Fruit fly (Drosophila melanogaster): ENCODE measurements around the gene twit.

twit gene

DNA sequence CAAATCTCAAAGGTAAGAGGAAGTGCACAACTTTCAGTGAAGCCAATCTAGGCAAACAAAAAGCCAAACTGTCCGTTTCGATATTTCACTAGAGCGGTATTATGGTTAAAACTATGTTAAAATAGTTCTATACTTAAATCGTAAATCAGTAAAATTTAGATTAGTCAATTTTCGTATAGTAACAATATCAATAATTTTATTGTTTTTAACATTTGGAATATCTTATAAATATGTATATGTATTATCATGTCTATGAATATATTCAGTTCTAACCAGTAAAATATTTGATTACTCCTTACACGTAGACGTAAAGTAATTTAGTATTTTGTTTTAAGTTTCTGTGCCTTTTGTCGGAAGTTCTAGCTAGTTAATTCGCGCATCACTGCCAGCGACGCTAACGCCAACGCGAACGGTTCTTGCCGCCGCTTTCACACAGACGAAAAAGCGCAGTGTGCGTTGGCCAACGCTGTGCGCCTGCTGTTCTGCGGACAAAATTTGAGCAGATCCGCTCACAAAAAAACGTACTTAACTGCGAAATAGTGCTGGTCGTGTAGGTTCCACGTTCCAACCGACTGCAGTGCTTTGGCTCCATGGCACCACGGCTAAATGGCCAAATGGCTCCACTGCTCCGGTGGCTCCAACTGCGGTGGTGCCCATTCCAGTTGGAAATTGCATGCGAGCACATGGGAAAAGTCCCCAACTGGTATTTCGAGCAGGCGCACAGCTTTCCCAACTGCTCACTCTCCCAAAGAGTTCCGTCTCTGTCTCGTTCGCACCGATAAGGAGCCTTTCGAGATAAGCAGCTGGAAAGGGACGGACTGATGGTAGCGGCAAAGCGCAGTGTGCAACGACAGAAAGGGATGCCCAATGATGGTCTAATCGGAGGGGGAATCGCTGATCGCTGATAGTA is 28.9 kb upstream of the twit start (continued):
- TF ChIP-seq CG4328 (GFP tag; optimal IDR thresholded peaks at IDR 0.05) (peak; percentile 11), CG10267 (tag; optimal IDR thresholded peaks at IDR 0.05) (peak; percentile 4), z (GFP tag; IDR thresholded peaks at IDR 0.05) (peak; percentile 63; the same call in 1 of the 3 replicates), CG12659 (GFP tag; optimal IDR thresholded peaks at IDR 0.05) (no peak), CG15696 (tag; optimal IDR thresholded peaks at IDR 0.05) (no peak), PHDP (tag; optimal IDR thresholded peaks at IDR 0.05) (no peak), gem (tag; optimal IDR thresholded peaks at IDR 0.05) (peak; percentile 63), Usf (GFP tag; optimal IDR thresholded peaks at IDR 0.05) (no peak), CG9727 (GFP tag; optimal IDR thresholded peaks at IDR 0.05) (no peak), fd102C (GFP tag; optimal IDR thresholded peaks at IDR 0.05) (no peak), sima (GFP tag; optimal IDR thresholded peaks at IDR 0.05) (no peak), Camta (GFP tag; optimal IDR thresholded peaks at IDR 0.05) (no peak), exex (tag; optimal IDR thresholded peaks at IDR 0.05) (peak; percentile 54), CG1602 (GFP tag; optimal IDR thresholded peaks at IDR 0.05) (no peak), Bteb2 (GFP tag; optimal IDR thresholded peaks at IDR 0.05) (peak; percentile 6), Sry-β (GFP tag; optimal IDR thresholded peaks at IDR 0.05) (peak; percentile 96), bigmax (GFP tag; optimal IDR thresholded peaks at IDR 0.05) (peak; percentile 25), CG11247 (GFP tag; IDR thresholded peaks at IDR 0.05) (no peak), ab (GFP tag; optimal IDR thresholded peaks at IDR 0.05) (no peak), org-1 (GFP tag; optimal IDR thresholded peaks at IDR 0.05) (no peak), inv (GFP tag; IDR thresholded peaks at IDR 0.05; ENCODE audit: partially characterized antibody) (no peak), trh (GFP tag; optimal IDR thresholded peaks at IDR 0.05) (no peak), CG6765 (GFP tag; optimal IDR thresholded peaks at IDR 0.05) (peak; percentile 19), CG12219 (GFP tag; optimal IDR thresholded peaks at IDR 0.05) (no peak), CG18619 (GFP tag; optimal IDR thresholded peaks at IDR 0.05) (peak; percentile 1), CG6854 (GFP tag; optimal IDR thresholded peaks at IDR 0.05) (no peak), da (GFP tag; optimal IDR thresholded peaks at IDR 0.05) (no peak), Hmx (GFP tag; optimal IDR thresholded peaks at IDR 0.05) (no peak), CG14710 (tag; optimal IDR thresholded peaks at IDR 0.05) (peak; percentile 9), CG10321 (GFP tag; IDR thresholded peaks at IDR 0.05) (peak; percentile 95), CG4820 (GFP tag; optimal IDR thresholded peaks at IDR 0.05) (no peak), Opbp (GFP tag; IDR thresholded peaks at IDR 0.05; ENCODE audit: partially characterized antibody) (no peak), B-H2 (GFP tag; optimal IDR thresholded peaks at IDR 0.05) (no peak), ash1 (GFP tag; optimal IDR thresholded peaks at IDR 0.05) (no peak), HmgZ (tag; optimal IDR thresholded peaks at IDR 0.05) (peak; percentile 81), CG18599 (GFP tag; optimal IDR thresholded peaks at IDR 0.05) (peak; percentile 33), Nf-YA (GFP tag; IDR thresholded peaks at IDR 0.05) (no peak), fd96Cb (tag; optimal IDR thresholded peaks at IDR 0.05) (peak; percentile 1), CG2129 (GFP tag; IDR thresholded peaks at IDR 0.05; ENCODE audit: partially characterized antibody) (0 out of 2 replicates have a peak, but pooled peaks have one; percentile 12), eve (GFP tag; optimal IDR thresholded peaks at IDR 0.05) (peak in 1 of 2 experiments; percentile 1), H15 (GFP tag; IDR thresholded peaks at IDR 0.05) (no peak), ERR (GFP tag; optimal IDR thresholded peaks at IDR 0.05) (peak; percentile 52), Hsf (GFP tag; optimal IDR thresholded peaks at IDR 0.05) (no peak), Asciz (GFP tag; optimal IDR thresholded peaks at IDR 0.05) (no peak), CG5953 (GFP tag; IDR thresholded peaks at IDR 0.05) (no peak), CG14441 (GFP tag; IDR thresholded peaks at IDR 0.05) (0 out of 2 replicates have a peak, but pooled peaks have one; percentile 16), ranshi (GFP tag; IDR thresholded peaks at IDR 0.05) (no peak), Sry-δ (GFP tag; optimal IDR thresholded peaks at IDR 0.05) (peak; percentile 12), Awh (GFP tag; IDR thresholded peaks at IDR 0.05) (no peak; the same call in 1 of the 2 replicates)

All from whole organism, embryonic.